Fruit fly (Drosophila melanogaster) whole organism, embryonic: ENCODE measurements around the gene CG14227.

Source experiments
- Adf1 ChIP-seq: fragments of 200-800 bp; sonication (Bioruptor generic); IDR thresholded peaks from 2 replicates; pipeline ENCODE4 v1.3.6; 2022; ENCODE audit warnings: missing biosample characterization, missing genetic modification characterization
- Atf3 ChIP-seq: fragments of 200-800 bp; sonication (Bioruptor generic); optimal IDR thresholded peaks from 3 replicates; lab custom pipeline; 2016; ENCODE audit warnings: missing biosample characterization, missing genetic modification characterization
- Bdp1 ChIP-seq: fragments of 200-800 bp; sonication (Bioruptor generic); optimal IDR thresholded peaks from 3 replicates; lab custom pipeline; 2016; ENCODE audit warnings: missing biosample characterization, missing genetic modification characterization
- CG11456 ChIP-seq: fragments of 200-800 bp; sonication (Bioruptor generic); IDR thresholded peaks from 3 replicates; pipeline ENCODE4 v1.3.6; 2022; ENCODE audit warnings: missing biosample characterization, missing genetic modification characterization
- CG11696 ChIP-seq: fragments of 200-800 bp; sonication (Bioruptor generic); IDR thresholded peaks from 2 replicates; pipeline ENCODE4 v1.3.6; 2022; ENCODE audit warnings: missing biosample characterization, missing genetic modification characterization
- CG12236 ChIP-seq: fragments of 200-800 bp; sonication (Bioruptor generic); optimal IDR thresholded peaks from 2 replicates; lab custom pipeline; 2016; ENCODE audit warnings: missing biosample characterization, missing genetic modification characterization
- CG1233 ChIP-seq: fragments of 200-800 bp; sonication (Bioruptor generic); optimal IDR thresholded peaks from 4 replicates; lab custom pipeline; 2018; ENCODE audit warnings: missing biosample characterization, mild to moderate bottlenecking, missing genetic modification characterization
- CG13894 ChIP-seq: fragments of 200-800 bp; sonication (Bioruptor generic); optimal IDR thresholded peaks from 3 replicates; lab custom pipeline; 2018; ENCODE audit warnings: missing biosample characterization, mild to moderate bottlenecking, missing genetic modification characterization, moderate library complexity
- CG14050 ChIP-seq: fragments of 200-800 bp; sonication (Bioruptor generic); IDR thresholded peaks from 3 replicates; pipeline ENCODE4 v1.3.6; 2022; ENCODE audit warnings: missing biosample characterization, missing genetic modification characterization
- CG14860 ChIP-seq: fragments of 200-800 bp; sonication (Bioruptor generic); IDR thresholded peaks from 3 replicates; pipeline ENCODE4 v1.3.6; 2022; ENCODE audit warnings: missing biosample characterization, missing genetic modification characterization; ENCODE audit not compliant: partially characterized antibody
- CG15073 ChIP-seq: fragments of 200-800 bp; sonication (Bioruptor generic); optimal IDR thresholded peaks from 2 replicates; lab custom pipeline; 2016; ENCODE audit warnings: missing biosample characterization, missing genetic modification characterization
- CG15696 ChIP-seq: fragments of 200-800 bp; sonication (Bioruptor generic); optimal IDR thresholded peaks from 2 replicates; lab custom pipeline; 2019; ENCODE audit warnings: missing biosample characterization, mild to moderate bottlenecking, missing genetic modification characterization, moderate library complexity
- CG18476 ChIP-seq: fragments of 200-800 bp; sonication (Bioruptor generic); optimal IDR thresholded peaks from 2 replicates; lab custom pipeline; 2016; ENCODE audit warnings: missing biosample characterization, mild to moderate bottlenecking, missing genetic modification characterization
- CG32772 ChIP-seq: fragments of 200-800 bp; sonication (Bioruptor generic); IDR thresholded peaks from 2 replicates; pipeline ENCODE4 v1.3.6; 2022; ENCODE audit warnings: missing biosample characterization, missing genetic modification characterization
- CG4360 ChIP-seq: fragments of 200-800 bp; sonication (Bioruptor generic); IDR thresholded peaks from 2 replicates; pipeline ENCODE4 v1.3.6; 2022; ENCODE audit warnings: missing biosample characterization, missing genetic modification characterization
- CG4707 ChIP-seq: fragments of 200-800 bp; sonication (Bioruptor generic); optimal IDR thresholded peaks from 2 replicates; lab custom pipeline; 2018; ENCODE audit warnings: missing biosample characterization, mild to moderate bottlenecking, missing genetic modification characterization, moderate library complexity
- CG6791 ChIP-seq: fragments of 200-800 bp; sonication (Bioruptor generic); IDR thresholded peaks from 3 replicates; pipeline ENCODE4 v1.3.6; 2022; ENCODE audit warnings: missing biosample characterization, missing genetic modification characterization; ENCODE audit not compliant: partially characterized antibody
- CG7556 ChIP-seq: fragments of 200-800 bp; sonication (Bioruptor generic); optimal IDR thresholded peaks from 2 replicates; lab custom pipeline; 2017; ENCODE audit warnings: missing biosample characterization, mild to moderate bottlenecking, missing genetic modification characterization
- CG8290 ChIP-seq, 3 experiments: fragments of 200-800 bp; sonication (Bioruptor generic); optimal IDR thresholded peaks; 2 replicates each; lab custom pipeline; 2016 to 2019; ENCODE audit warnings: missing biosample characterization in 3 of 3, missing genetic modification characterization in 3 of 3, mild to moderate bottlenecking in 2 of 3, moderate library complexity in 1 of 3
- CG9215 ChIP-seq: fragments of 200-800 bp; sonication (Bioruptor generic); IDR thresholded peaks from 2 replicates; pipeline ENCODE4 v1.3.6; 2022; ENCODE audit warnings: missing biosample characterization, missing genetic modification characterization
- CG9437 ChIP-seq: fragments of 200-800 bp; sonication (Bioruptor generic); optimal IDR thresholded peaks from 2 replicates; lab custom pipeline; 2018; ENCODE audit warnings: missing biosample characterization, mild to moderate bottlenecking, missing genetic modification characterization
- CG9797 ChIP-seq: fragments of 200-800 bp; sonication (Bioruptor generic); optimal IDR thresholded peaks from 3 replicates; lab custom pipeline; 2018; ENCODE audit warnings: missing biosample characterization, mild to moderate bottlenecking, missing genetic modification characterization
- Dbx ChIP-seq: fragments of 200-800 bp; sonication (Bioruptor generic); IDR thresholded peaks from 3 replicates; pipeline ENCODE4 v1.3.6; 2022; ENCODE audit warnings: missing biosample characterization, missing genetic modification characterization
- E2f2 ChIP-seq: fragments of 200-800 bp; sonication (Bioruptor generic); IDR thresholded peaks from 2 replicates; pipeline ENCODE4 v1.3.6; 2022; ENCODE audit warnings: missing biosample characterization, missing genetic modification characterization
- Ets65A ChIP-seq: fragments of 200-800 bp; sonication (Bioruptor generic); peaks from one replicate; lab custom pipeline; 2016; ENCODE audit warnings: missing biosample characterization, missing genetic modification characterization
- Gsc ChIP-seq: fragments of 200-800 bp; sonication (Bioruptor generic); IDR thresholded peaks from 2 replicates; pipeline ENCODE4 v1.3.6; 2022; ENCODE audit warnings: missing biosample characterization, missing genetic modification characterization
- HHEX ChIP-seq: fragments of 200-800 bp; sonication (Bioruptor generic); optimal IDR thresholded peaks from 3 replicates; lab custom pipeline; 2017; ENCODE audit warnings: missing biosample characterization, mild to moderate bottlenecking, missing genetic modification characterization, missing genetic modification reagents
- HLH54F ChIP-seq: fragments of 200-800 bp; sonication (Bioruptor generic); optimal IDR thresholded peaks from 3 replicates; lab custom pipeline; 2016; ENCODE audit warnings: missing biosample characterization, missing genetic modification characterization
- Lim3 ChIP-seq: fragments of 200-800 bp; sonication (Bioruptor generic); IDR thresholded peaks from 2 replicates; pipeline ENCODE4 v1.3.6; 2022; ENCODE audit warnings: missing biosample characterization, missing genetic modification characterization
- MESR4 ChIP-seq: fragments of 200-800 bp; sonication (Bioruptor generic); optimal IDR thresholded peaks from 2 replicates; lab custom pipeline; 2018; ENCODE audit warnings: missing biosample characterization, mild to moderate bottlenecking, missing genetic modification characterization, moderate library complexity
- Myb ChIP-seq: fragments of 200-800 bp; sonication (Bioruptor generic); optimal IDR thresholded peaks from 2 replicates; lab custom pipeline; 2016; ENCODE audit warnings: missing biosample characterization, missing genetic modification characterization
- NC2α ChIP-seq: fragments of 200-800 bp; sonication (Bioruptor generic); optimal IDR thresholded peaks from 2 replicates; lab custom pipeline; 2016; ENCODE audit warnings: missing biosample characterization, missing genetic modification characterization
- NFAT ChIP-seq: fragments of 200-800 bp; sonication (Bioruptor generic); IDR thresholded peaks from 2 replicates; pipeline ENCODE4 v1.3.6; 2022; ENCODE audit warnings: missing biosample characterization, missing genetic modification characterization
- NfI ChIP-seq: fragments of 200-800 bp; sonication (Bioruptor generic); optimal IDR thresholded peaks from 3 replicates; lab custom pipeline; 2018; ENCODE audit warnings: missing biosample characterization, mild to moderate bottlenecking, missing genetic modification characterization, moderate library complexity
- YL-1 ChIP-seq: fragments of 200-800 bp; sonication (Bioruptor generic); optimal IDR thresholded peaks from 3 replicates; lab custom pipeline; 2017; ENCODE audit warnings: missing biosample characterization, mild to moderate bottlenecking, missing genetic modification characterization
- ato ChIP-seq: fragments of 200-800 bp; sonication (Bioruptor generic); IDR thresholded peaks from 2 replicates; pipeline ENCODE4 v1.3.6; 2022; ENCODE audit warnings: missing biosample characterization, missing genetic modification characterization; ENCODE audit not compliant: partially characterized antibody
- az2 ChIP-seq: fragments of 200-800 bp; sonication (Bioruptor generic); optimal IDR thresholded peaks from 3 replicates; lab custom pipeline; 2016; ENCODE audit warnings: missing biosample characterization, missing genetic modification characterization
- crol ChIP-seq: fragments of 200-800 bp; sonication (Bioruptor generic); IDR thresholded peaks from 2 replicates; pipeline ENCODE4 v1.3.6; 2022; ENCODE audit warnings: missing biosample characterization, missing genetic modification characterization
- gfzf ChIP-seq: fragments of 200-800 bp; sonication (Bioruptor generic); optimal IDR thresholded peaks from 2 replicates; lab custom pipeline; 2016; ENCODE audit warnings: missing biosample characterization, mild to moderate bottlenecking, missing genetic modification characterization, moderate library complexity
- jigr1 ChIP-seq: fragments of 200-800 bp; sonication (Bioruptor generic); IDR thresholded peaks from 3 replicates; pipeline ENCODE4 v1.3.6; 2022; ENCODE audit warnings: missing biosample characterization, missing genetic modification characterization
- klu ChIP-seq: fragments of 200-800 bp; sonication (Bioruptor generic); IDR thresholded peaks from 2 replicates; pipeline ENCODE4 v1.3.6; 2022; ENCODE audit warnings: missing biosample characterization, missing genetic modification characterization
- lab ChIP-seq: fragments of 200-800 bp; sonication (Bioruptor generic); optimal IDR thresholded peaks from 3 replicates; lab custom pipeline; 2017; ENCODE audit warnings: missing biosample characterization, missing genetic modification characterization, mild to moderate bottlenecking, moderate library complexity, missing genetic modification reagents
- lmd ChIP-seq: fragments of 200-800 bp; sonication (Bioruptor generic); IDR thresholded peaks from 2 replicates; pipeline ENCODE4 v1.3.6; 2022; ENCODE audit warnings: missing biosample characterization, missing genetic modification characterization
- nau ChIP-seq: fragments of 200-800 bp; sonication (Bioruptor generic); optimal IDR thresholded peaks from 3 replicates; lab custom pipeline; 2017; ENCODE audit warnings: missing biosample characterization, mild to moderate bottlenecking, missing genetic modification characterization, missing genetic modification reagents
- pita ChIP-seq: fragments of 200-800 bp; sonication (Bioruptor generic); optimal IDR thresholded peaks from 2 replicates; lab custom pipeline; 2017; ENCODE audit warnings: missing biosample characterization, mild to moderate bottlenecking, missing genetic modification characterization
- pum ChIP-seq: fragments of 200-800 bp; sonication (Bioruptor generic); optimal IDR thresholded peaks from 2 replicates; lab custom pipeline; 2016; ENCODE audit warnings: missing biosample characterization, missing genetic modification characterization
- sna ChIP-seq: fragments of 200-800 bp; sonication (Bioruptor generic); IDR thresholded peaks from 2 replicates; pipeline ENCODE4 v1.3.6; 2022; ENCODE audit warnings: missing biosample characterization, missing genetic modification characterization; ENCODE audit not compliant: partially characterized antibody
- sr ChIP-seq: fragments of 200-800 bp; sonication (Bioruptor generic); IDR thresholded peaks from 3 replicates; pipeline ENCODE4 v1.3.6; 2022; ENCODE audit warnings: missing biosample characterization, missing genetic modification characterization
- ssp ChIP-seq: fragments of 200-800 bp; sonication (Bioruptor generic); IDR thresholded peaks from 2 replicates; pipeline ENCODE4 v1.3.6; 2022; ENCODE audit warnings: missing biosample characterization, missing genetic modification characterization
- tap ChIP-seq: fragments of 200-800 bp; optimal IDR thresholded peaks from 3 replicates; lab custom pipeline; 2019; ENCODE audit warnings: missing biosample characterization, mild to moderate bottlenecking, missing genetic modification characterization, moderate library complexity
- tll ChIP-seq, 2 experiments: fragments of 200-800 bp in 1 of 2; fragments of >200 bp in 1 of 2; sonication (Bioruptor generic) in 1 of 2; optimal IDR thresholded peaks; 2 replicates each; lab custom pipeline; 2017 to 2019; ENCODE audit warnings: missing biosample characterization in 2 of 2, missing genetic modification characterization in 2 of 2, mild to moderate bottlenecking in 1 of 2, moderate library complexity in 1 of 2

Gene CG14227

DNA sequence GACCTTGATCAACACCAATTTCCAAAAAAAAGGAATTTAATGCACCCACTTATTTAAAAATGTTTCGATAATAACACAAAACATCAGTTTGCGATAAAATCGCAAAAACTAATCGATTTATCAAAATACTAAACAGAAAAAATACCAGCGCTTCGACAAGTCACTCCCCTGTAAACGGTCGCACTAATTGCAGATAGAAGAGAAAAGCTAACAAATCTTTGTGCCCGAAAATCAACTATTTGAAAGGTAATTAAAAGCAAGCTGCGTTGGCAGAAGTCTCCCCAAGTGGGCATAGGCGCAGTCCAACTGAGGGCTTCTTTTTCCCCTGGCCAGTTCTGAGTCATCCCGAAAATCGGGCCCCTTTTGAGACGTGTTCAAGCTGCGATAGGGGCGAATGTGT is 42.1 kb upstream of the CG14227 start, which contains the start of gene AP-1-2beta (continued):
- TF ChIP-seq CG15073 (GFP tag; lab: Kevin White, UChicago) (no peak), MESR4 (GFP tag; lab: Kevin White, UChicago) (peak; percentile 89), CG8290 (GFP tag; optimal IDR thresholded peaks at IDR 0.05; lab: Kevin White, UChicago) (peak; percentile 20), CG8290 (tag; optimal IDR thresholded peaks at IDR 0.05; lab: Kevin White, UChicago) (no peak), NC2α (GFP tag; lab: Kevin White, UChicago) (no peak), CG12236 (GFP tag; lab: Kevin White, UChicago) (no peak), CG9215 (GFP tag; lab: Robert Waterston, UW) (no peak), CG18476 (GFP tag; lab: Kevin White, UChicago) (no peak), lab (no peak), tap (no peak), Myb (peak; percentile 76), ssp (GFP tag; lab: Robert Waterston, UW) (no peak), CG11456 (no peak), sr (GFP tag; lab: Robert Waterston, UW) (no peak), klu (GFP tag; lab: Robert Waterston, UW) (no peak), HLH54F (GFP tag; lab: Kevin White, UChicago) (no peak), Adf1 (no peak), crol (GFP tag; lab: Robert Waterston, UW) (no peak), CG32772 (GFP tag; lab: Robert Waterston, UW) (no peak), CG11696 (GFP tag; lab: Robert Waterston, UW) (no peak), NFAT (GFP tag; lab: Robert Waterston, UW) (no peak), YL-1 (GFP tag; lab: Kevin White, UChicago) (peak; percentile 70), Atf3 (GFP tag; lab: Kevin White, UChicago) (no peak), az2 (GFP tag; lab: Kevin White, UChicago) (no peak), Lim3 (GFP tag; lab: Robert Waterston, UW) (no peak), CG4707 (GFP tag; lab: Kevin White, UChicago) (no peak), E2f2 (GFP tag; lab: Robert Waterston, UW) (peak; percentile 79), CG4360 (GFP tag; lab: Robert Waterston, UW) (no peak), HHEX (GFP tag; lab: Kevin White, UChicago) (no peak), Gsc (GFP tag; lab: Robert Waterston, UW) (no peak), Ets65A (no peak), CG13894 (tag; lab: Kevin White, UChicago) (no peak), CG1233 (no peak), CG7556 (GFP tag; lab: Kevin White, UChicago) (no peak), CG9797 (GFP tag; lab: Kevin White, UChicago) (peak; percentile 75), CG15696 (tag; lab: Kevin White, UChicago) (no peak), Dbx (GFP tag; lab: Robert Waterston, UW) (no peak), lmd (GFP tag; lab: Robert Waterston, UW) (no peak), CG14050 (no peak), nau (GFP tag; lab: Kevin White, UChicago) (no peak), sna (GFP tag; lab: Robert Waterston, UW) (0 out of 2 replicates have a peak, but pooled peaks have one; percentile 21), ato (GFP tag; lab: Robert Waterston, UW) (0 out of 2 replicates have a peak, but pooled peaks have one; percentile 47), pum (GFP tag; lab: Kevin White, UChicago) (no peak), CG9437 (GFP tag; lab: Kevin White, UChicago) (no peak), Bdp1 (GFP tag; lab: Kevin White, UChicago) (no peak), CG14860 (GFP tag; lab: Robert Waterston, UW) (peak; percentile 40; the same call in 1 of the 3 replicates), CG6791 (GFP tag; lab: Robert Waterston, UW) (peak; percentile 72; the same call in 2 of the 3 replicates), pita (no peak), NfI (GFP tag; lab: Kevin White, UChicago) (no peak), gfzf (GFP tag; lab: Kevin White, UChicago) (peak; percentile 78), tll (GFP tag; optimal IDR thresholded peaks at IDR 0.05; lab: Kevin White, UChicago) (no peak), jigr1 (GFP tag; lab: Robert Waterston, UW) (no peak)
